Worm (Caenorhabditis elegans) whole organism, L4 larva: Measurements from ENCODE around the gene C27F2.10.

Source experiments
- T26A8.4 ChIP-seq: fragments of 200-800 bp; sonication (Bioruptor generic); IDR thresholded peaks from 2 replicates; pipeline ENCODE4 v1.3.6; 2022; ENCODE audit warnings: missing genetic modification characterization, missing compliant biosample characterization
- Y48G9A.11 ChIP-seq: fragments of 200-800 bp; sonication (Bioruptor generic); IDR thresholded peaks from 2 replicates; pipeline ENCODE4 v1.3.6; 2022; ENCODE audit warnings: missing genetic modification reagents, missing genetic modification characterization, missing compliant biosample characterization
- Y75B8A.6 ChIP-seq: fragments of 200-800 bp; sonication (Bioruptor generic); IDR thresholded peaks from 2 replicates; pipeline ENCODE4 v1.3.6; 2022; ENCODE audit warnings: missing genetic modification reagents, missing genetic modification characterization, missing compliant biosample characterization
- aha-1 ChIP-seq: fragments of 150-350 bp; peaks from one replicate; lab custom pipeline; 2014; ENCODE audit warnings: missing biosample characterization, missing genetic modification characterization
- ceh-20 ChIP-seq: fragments of 200-800 bp; sonication (Bioruptor generic); IDR thresholded peaks from 2 replicates; pipeline ENCODE4 v1.3.6; 2022; ENCODE audit warnings: missing genetic modification reagents, missing genetic modification characterization, missing compliant biosample characterization
- ceh-62 ChIP-seq: sonication (generic microtip); optimal IDR thresholded peaks from 2 replicates; lab custom pipeline; 2017; ENCODE audit warnings: missing biosample characterization, missing genetic modification characterization
- ceh-82 ChIP-seq: sonication (generic microtip); optimal IDR thresholded peaks from 2 replicates; lab custom pipeline; 2017; ENCODE audit warnings: missing biosample characterization, missing genetic modification characterization
- ces-1 ChIP-seq: fragments of 150-350 bp; sonication (generic microtip); optimal IDR thresholded peaks from 4 replicates; lab custom pipeline; 2014; ENCODE audit warnings: missing biosample characterization, missing genetic modification reagents, missing genetic modification characterization
- cey-2 ChIP-seq: sonication (generic microtip); optimal IDR thresholded peaks from 3 replicates; lab custom pipeline; 2017; ENCODE audit warnings: missing genetic modification characterization, mild to moderate bottlenecking, missing compliant biosample characterization, antibody characterized with exemption, borderline replicate concordance; ENCODE audit not compliant: insufficient read depth
- ctbp-1 ChIP-seq: fragments of 200-800 bp; sonication (Bioruptor generic); IDR thresholded peaks from 2 replicates; pipeline ENCODE4 v1.3.6; 2022; ENCODE audit warnings: missing genetic modification reagents, missing genetic modification characterization, missing compliant biosample characterization
- daf-16 ChIP-seq, 3 experiments: sonication (generic microtip); optimal IDR thresholded peaks; 2 replicates each; lab custom pipeline; 2016 to 2017; ENCODE audit warnings: missing genetic modification characterization in 3 of 3, missing genetic modification reagents in 3 of 3, mild to moderate bottlenecking in 2 of 3, missing compliant biosample characterization in 2 of 3, missing biosample characterization in 1 of 3, moderate library complexity in 1 of 3
- daf-19 ChIP-seq: fragments of 200-800 bp; sonication (Bioruptor generic); conservative IDR thresholded peaks from 2 replicates; pipeline ENCODE4 v1.3.6; 2022; ENCODE audit warnings: missing genetic modification characterization, missing compliant biosample characterization
- daf-8 ChIP-seq: fragments of 200-800 bp; sonication (Bioruptor generic); IDR thresholded peaks from 2 replicates; pipeline ENCODE4 v1.3.6; 2022; ENCODE audit warnings: missing genetic modification characterization, missing compliant biosample characterization
- egl-27 ChIP-seq: sonication (generic microtip); optimal IDR thresholded peaks from 3 replicates; lab custom pipeline; 2017; ENCODE audit warnings: missing biosample characterization, missing genetic modification reagents, missing genetic modification characterization
- egl-43 ChIP-seq: fragments of 200-800 bp; sonication (Bioruptor generic); IDR thresholded peaks from 2 replicates; pipeline ENCODE4 v1.3.6; 2022; ENCODE audit warnings: missing genetic modification reagents, missing genetic modification characterization, missing compliant biosample characterization
- fkh-10 ChIP-seq: fragments of 150-350 bp; optimal IDR thresholded peaks from 2 replicates; lab custom pipeline; 2014; ENCODE audit warnings: missing biosample characterization, missing genetic modification reagents, missing genetic modification characterization
- hif-1 ChIP-seq, 2 experiments: sonication (generic microtip); optimal IDR thresholded peaks; 2 replicates each; lab custom pipeline; 2016 to 2017; ENCODE audit warnings: missing compliant biosample characterization in 2 of 2, missing genetic modification characterization in 2 of 2, missing genetic modification reagents in 2 of 2, missing genotype in 2 of 2, mild to moderate bottlenecking in 1 of 2
- hlh-11 ChIP-seq: fragments of 200-800 bp; sonication (Bioruptor generic); optimal IDR thresholded peaks from 2 replicates; lab custom pipeline; 2018; ENCODE audit warnings: mild to moderate bottlenecking, missing genetic modification characterization, missing compliant biosample characterization
- hmg-1.1 ChIP-seq: fragments of 200-800 bp; sonication (Bioruptor generic); IDR thresholded peaks from 2 replicates; pipeline ENCODE4 v1.3.6; 2022; ENCODE audit warnings: missing genetic modification reagents, missing genetic modification characterization, missing compliant biosample characterization
- lim-7 ChIP-seq: fragments of 200-800 bp; sonication (Bioruptor generic); IDR thresholded peaks from 2 replicates; pipeline ENCODE4 v1.3.6; 2022; ENCODE audit warnings: missing genetic modification characterization, missing compliant biosample characterization
- lin-1 ChIP-seq: fragments of 200-800 bp; sonication (Bioruptor generic); IDR thresholded peaks from 2 replicates; pipeline ENCODE4 v1.3.6; 2022; ENCODE audit warnings: missing genetic modification reagents, missing genetic modification characterization, missing compliant biosample characterization
- lin-13 ChIP-seq: fragments of 150-350 bp; optimal IDR thresholded peaks from 2 replicates; lab custom pipeline; 2014; ENCODE audit warnings: missing biosample characterization, missing genetic modification reagents, missing genetic modification characterization
- lin-38 ChIP-seq: fragments of 200-800 bp; sonication (Bioruptor generic); IDR thresholded peaks from 2 replicates; pipeline ENCODE4 v1.3.6; 2022; ENCODE audit warnings: missing genetic modification reagents, missing genetic modification characterization, missing compliant biosample characterization
- lin-39 ChIP-seq: fragments of 150-350 bp; optimal IDR thresholded peaks from 2 replicates; lab custom pipeline; 2014; ENCODE audit warnings: missing biosample characterization, missing genetic modification reagents, missing genetic modification characterization
- lir-3 ChIP-seq: sonication (generic microtip); optimal IDR thresholded peaks from 2 replicates; lab custom pipeline; 2016; ENCODE audit warnings: mild to moderate bottlenecking, missing genetic modification characterization, missing compliant biosample characterization
- lsy-2 ChIP-seq, 2 experiments: fragments of 150-350 bp in 1 of 2; sonication (generic microtip) in 1 of 2; optimal IDR thresholded peaks; 2 replicates each; lab custom pipeline; 2014 to 2017; ENCODE audit warnings: missing biosample characterization in 2 of 2, missing genetic modification characterization in 2 of 2
- madf-5 ChIP-seq, 2 experiments: fragments of 200-800 bp; sonication (Bioruptor generic); IDR thresholded peaks; 2 replicates each; pipeline ENCODE4 v1.3.6; 2022; ENCODE audit warnings: missing compliant biosample characterization in 2 of 2, missing genetic modification characterization in 2 of 2
- mdl-1 ChIP-seq, 2 experiments: fragments of 150-350 bp in 1 of 2; sonication (generic microtip) in 1 of 2; optimal IDR thresholded peaks; 2 replicates each; lab custom pipeline; 2014 to 2017; ENCODE audit warnings: missing biosample characterization in 2 of 2, missing genetic modification characterization in 2 of 2
- mep-1 ChIP-seq: fragments of 150-350 bp; sonication (generic microtip); optimal IDR thresholded peaks from 3 replicates; lab custom pipeline; 2014; ENCODE audit warnings: missing biosample characterization, missing genetic modification characterization
- mes-2 ChIP-seq: sonication (generic microtip); optimal IDR thresholded peaks from 2 replicates; lab custom pipeline; 2016; ENCODE audit warnings: missing genotype, mild to moderate bottlenecking, missing genetic modification characterization, missing compliant biosample characterization; ENCODE audit not compliant: poor library complexity, severe bottlenecking
- mxl-2 ChIP-seq: fragments of 200-800 bp; sonication (Bioruptor generic); conservative IDR thresholded peaks from 2 replicates; pipeline ENCODE4 v1.3.6; 2022; ENCODE audit warnings: missing genetic modification reagents, missing genetic modification characterization, missing compliant biosample characterization
- nhr-102 ChIP-seq: sonication (generic microtip); optimal IDR thresholded peaks from 2 replicates; lab custom pipeline; 2016; ENCODE audit warnings: mild to moderate bottlenecking, missing genetic modification characterization, moderate library complexity, missing compliant biosample characterization
- nhr-111 ChIP-seq: fragments of 200-800 bp; sonication (Bioruptor generic); optimal IDR thresholded peaks from 2 replicates; lab custom pipeline; 2018; ENCODE audit warnings: mild to moderate bottlenecking, missing genetic modification characterization, missing compliant biosample characterization
- nhr-237 ChIP-seq: sonication (generic microtip); optimal IDR thresholded peaks from 2 replicates; lab custom pipeline; 2017; ENCODE audit warnings: missing biosample characterization, missing genetic modification characterization
- nhr-28 ChIP-seq: fragments of 150-350 bp; optimal IDR thresholded peaks from 2 replicates; lab custom pipeline; 2014; ENCODE audit warnings: missing biosample characterization, missing genetic modification characterization
- nhr-41 ChIP-seq: fragments of 200-800 bp; sonication (Bioruptor generic); IDR thresholded peaks from 2 replicates; pipeline ENCODE4 v1.3.6; 2022; ENCODE audit warnings: missing genetic modification reagents, missing genetic modification characterization, missing compliant biosample characterization
- nhr-42 ChIP-seq: fragments of 200-800 bp; sonication (Bioruptor generic); IDR thresholded peaks from 2 replicates; pipeline ENCODE4 v1.3.6; 2022; ENCODE audit warnings: missing genetic modification characterization, missing compliant biosample characterization
- pha-4 ChIP-seq, 2 experiments: fragments of 150-350 bp in 1 of 2; fragments of 200-800 bp in 1 of 2; sonication (Bioruptor generic) in 1 of 2; IDR thresholded peaks in 1 of 2; optimal IDR thresholded peaks in 1 of 2; 2 replicates each; pipeline versions ENCODE4 v1.3.6 to Lab custom; 2014 to 2022; ENCODE audit warnings: missing genetic modification characterization in 2 of 2, missing genetic modification reagents in 2 of 2, missing biosample characterization in 1 of 2, missing compliant biosample characterization in 1 of 2
- rbr-2 ChIP-seq: sonication (generic microtip); optimal IDR thresholded peaks from 2 replicates; lab custom pipeline; 2016; ENCODE audit warnings: missing genotype, missing genetic modification characterization, missing compliant biosample characterization
- saeg-2 ChIP-seq: fragments of 200-800 bp; sonication (Bioruptor generic); IDR thresholded peaks from 2 replicates; pipeline ENCODE4 v1.3.6; 2022; ENCODE audit warnings: missing genetic modification reagents, missing genetic modification characterization, missing compliant biosample characterization
- set-16 ChIP-seq: fragments of 200-800 bp; sonication (Bioruptor generic); IDR thresholded peaks from 2 replicates; pipeline ENCODE4 v1.3.6; 2022; ENCODE audit warnings: missing genetic modification reagents, missing genetic modification characterization, missing compliant biosample characterization
- skn-1 ChIP-seq: fragments of 150-350 bp; optimal IDR thresholded peaks from 2 replicates; lab custom pipeline; 2014; ENCODE audit warnings: missing biosample characterization, missing genetic modification characterization
- snpc-1.2 ChIP-seq: fragments of 200-800 bp; sonication (Bioruptor generic); IDR thresholded peaks from 2 replicates; pipeline ENCODE4 v1.3.6; 2022; ENCODE audit warnings: missing genetic modification reagents, missing genetic modification characterization, missing compliant biosample characterization
- snpc-4 ChIP-seq: fragments of 150-350 bp; optimal IDR thresholded peaks from 2 replicates; lab custom pipeline; 2014; ENCODE audit warnings: missing biosample characterization, missing genetic modification characterization
- spr-1 ChIP-seq: sonication (generic microtip); optimal IDR thresholded peaks from 2 replicates; lab custom pipeline; 2016; ENCODE audit warnings: mild to moderate bottlenecking, missing genetic modification characterization, missing compliant biosample characterization
- unc-39 ChIP-seq: sonication (generic microtip); optimal IDR thresholded peaks from 2 replicates; lab custom pipeline; 2017; ENCODE audit warnings: missing biosample characterization, missing genetic modification characterization
- zfp-3 ChIP-seq: fragments of 200-800 bp; sonication (Bioruptor generic); conservative IDR thresholded peaks from 2 replicates; pipeline ENCODE4 v1.3.6; 2022; ENCODE audit warnings: missing genetic modification reagents, missing genetic modification characterization, missing compliant biosample characterization

C27F2.10 gene

ce11 chrIII:4951210-4951609 is 35.5 kb downstream of the C27F2.10 start:
- TF ChIP-seq lin-39 (tag; lab: Kevin White, UChicago) = no peak
- 0 out of 2 replicates have a peak, but pooled peaks have one; percentile 23 for TF ChIP-seq egl-43
- TF ChIP-seq hlh-11 (tag; lab: Kevin White, UChicago) = peak; percentile 26
- peak in 1 of 2 experiments; percentile 67 for TF ChIP-seq daf-16 (GFP tag; optimal IDR thresholded peaks at IDR 0.05; lab: Kevin White, UChicago)
- TF ChIP-seq daf-16 (tag; optimal IDR thresholded peaks at IDR 0.05; lab: Kevin White, UChicago) = peak; percentile 12
- no peak for TF ChIP-seq nhr-111 (GFP tag; lab: Kevin White, UChicago)
- no peak for TF ChIP-seq unc-39 (tag; lab: Kevin White, UChicago)
- peak; percentile 92 for TF ChIP-seq set-16
- TF ChIP-seq spr-1 = no peak
- TF ChIP-seq zfp-3 = no peak
- TF ChIP-seq aha-1 (tag; lab: Kevin White, UChicago) = peak; percentile 66

ce11 chrIII:4950345-4950744 is 36.4 kb downstream of the C27F2.10 start:
- no peak for TF ChIP-seq Y75B8A.6
- TF ChIP-seq fkh-10 (GFP tag; lab: Kevin White, UChicago) = peak; percentile 23
- no peak for TF ChIP-seq nhr-41 (GFP tag; lab: Robert Waterston, UW)
- TF ChIP-seq lsy-2 (tag; optimal IDR thresholded peaks at IDR 0.05; lab: Kevin White, UChicago) = peak in 1 of 2 experiments; percentile 43
- TF ChIP-seq cey-2 (tag; lab: Kevin White, UChicago) = no peak
- TF ChIP-seq ces-1 (GFP tag; lab: Kevin White, UChicago) = no peak
- no peak for TF ChIP-seq ceh-82
- TF ChIP-seq daf-19 (GFP tag; lab: Robert Waterston, UW) = no peak
- TF ChIP-seq snpc-1.2 (GFP tag; lab: Robert Waterston, UW) = no peak
- TF ChIP-seq spr-1 = no peak
- no peak for TF ChIP-seq skn-1
- peak; percentile 25 for TF ChIP-seq mes-2
- no peak for TF ChIP-seq lim-7
- TF ChIP-seq snpc-4 = no peak
- TF ChIP-seq Y48G9A.11 (GFP tag; lab: Robert Waterston, UW) = no peak
- no peak for TF ChIP-seq daf-8 (GFP tag; lab: Robert Waterston, UW)
- TF ChIP-seq mdl-1 (tag; optimal IDR thresholded peaks at IDR 0.05; lab: Kevin White, UChicago) = peak; percentile 59 to 86
- TF ChIP-seq lin-38 (GFP tag; lab: Robert Waterston, UW) = 0 out of 2 replicates have a peak, but pooled peaks have one; percentile 26
- no peak for TF ChIP-seq ceh-20 (GFP tag; lab: Robert Waterston, UW)
- TF ChIP-seq rbr-2 (tag; lab: Kevin White, UChicago) = peak; percentile 63
- TF ChIP-seq lin-1 = no peak
- no peak for TF ChIP-seq madf-5 (GFP tag; IDR thresholded peaks at IDR 0.05; lab: Robert Waterston, UW)
- TF ChIP-seq mxl-2 (GFP tag; lab: Robert Waterston, UW) = no peak
- TF ChIP-seq set-16 = peak; percentile 67
- peak; percentile 56; the same call in 1 of the 2 replicates for TF ChIP-seq egl-43
- TF ChIP-seq hmg-1.1 (GFP tag; lab: Robert Waterston, UW) = peak; percentile 68
- no peak for TF ChIP-seq nhr-42
- no peak for TF ChIP-seq saeg-2
- TF ChIP-seq mep-1 (tag; lab: Kevin White, UChicago) = peak; percentile 55
- no peak for TF ChIP-seq daf-16 (GFP tag; optimal IDR thresholded peaks at IDR 0.05; lab: Kevin White, UChicago)
- TF ChIP-seq daf-16 (tag; optimal IDR thresholded peaks at IDR 0.05; lab: Kevin White, UChicago) = no peak
- no peak for TF ChIP-seq lir-3
- TF ChIP-seq nhr-102 = no peak
- no peak for TF ChIP-seq T26A8.4 (GFP tag; lab: Robert Waterston, UW)
- no peak for TF ChIP-seq pha-4 (GFP tag; IDR thresholded peaks at IDR 0.05; lab: Robert Waterston, UW)
- no peak for TF ChIP-seq pha-4 (tag; optimal IDR thresholded peaks at IDR 0.05; lab: Kevin White, UChicago)
- peak; percentile 58 for TF ChIP-seq hlh-11 (tag; lab: Kevin White, UChicago)
- TF ChIP-seq lin-13 (GFP tag; lab: Kevin White, UChicago) = no peak
- peak in 1 of 2 experiments; percentile 62 for TF ChIP-seq hif-1 (tag; optimal IDR thresholded peaks at IDR 0.05; lab: Kevin White, UChicago)
- TF ChIP-seq egl-27 (tag; lab: Kevin White, UChicago) = no peak
- TF ChIP-seq ceh-62 = no peak
- TF ChIP-seq nhr-28 (tag; lab: Kevin White, UChicago) = no peak
- TF ChIP-seq nhr-111 (GFP tag; lab: Kevin White, UChicago) = no peak
- TF ChIP-seq ctbp-1 (GFP tag; lab: Robert Waterston, UW) = 0 out of 2 replicates have a peak, but pooled peaks have one; percentile 25
- no peak for TF ChIP-seq nhr-237
